Worm (Caenorhabditis elegans): ENCODE measurements around the gene Y25C1A.6.

ce11 chrII:3078496-3078895, 17.6 kb downstream of the Y25C1A.6 start, which contains the start of gene copb-1:
- TF ChIP-seq daf-8 (GFP tag; IDR thresholded peaks at IDR 0.05) (no peak), snpc-1.2 (GFP tag; IDR thresholded peaks at IDR 0.05) (no peak)
